Fruit fly (Drosophila melanogaster) whole organism: ENCODE data around the gene CG31125.

Experiments
- CG8478 ChIP-seq: fragments of >200 bp; optimal IDR thresholded peaks from 2 replicates; lab custom pipeline; 2018; ENCODE audit warnings: inconsistent platforms
- Dll ChIP-seq: fragments of >200 bp; optimal IDR thresholded peaks from 2 replicates; lab custom pipeline; 2017
- pan ChIP-seq: fragments of >200 bp; optimal IDR thresholded peaks from 2 replicates; lab custom pipeline; 2017
- psq ChIP-seq: fragments of >200 bp; optimal IDR thresholded peaks from 2 replicates; lab custom pipeline; 2017
- usp ChIP-seq: fragments of >200 bp; optimal IDR thresholded peaks from 2 replicates; lab custom pipeline; 2017; ENCODE audit warnings: missing biosample characterization, missing genetic modification characterization, mixed read lengths

DNA sequence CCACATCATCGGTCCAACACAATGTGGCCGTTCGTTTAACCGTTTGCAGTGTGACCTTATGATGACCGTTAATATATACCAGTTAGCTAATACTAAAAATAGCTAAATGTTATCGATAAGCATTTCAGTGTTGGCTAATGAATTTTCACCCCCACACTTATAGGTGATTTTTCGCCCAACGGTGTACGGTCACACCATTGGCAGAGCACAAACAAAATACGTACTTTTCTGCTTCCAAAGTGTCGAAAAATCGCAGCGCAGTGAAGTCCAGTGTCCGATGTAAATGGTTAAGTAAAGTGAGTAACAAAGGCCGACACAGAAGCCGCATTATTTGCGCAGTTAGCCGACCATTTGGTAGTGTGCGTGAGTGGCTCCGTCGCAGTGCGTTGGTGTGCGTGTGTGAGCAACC, 29.1 kb downstream of the CG31125 start, which contains the start of the genes Syx18 and atl:
- TF ChIP-seq psq (no peak), usp (GFP tag; lab: Kevin White, UChicago) (no peak), CG8478 (lab: Kevin White, UChicago) (no peak), pan (lab: Kevin White, UChicago) (no peak), Dll (lab: Kevin White, UChicago) (no peak)
